In the genomic region with DNA sequence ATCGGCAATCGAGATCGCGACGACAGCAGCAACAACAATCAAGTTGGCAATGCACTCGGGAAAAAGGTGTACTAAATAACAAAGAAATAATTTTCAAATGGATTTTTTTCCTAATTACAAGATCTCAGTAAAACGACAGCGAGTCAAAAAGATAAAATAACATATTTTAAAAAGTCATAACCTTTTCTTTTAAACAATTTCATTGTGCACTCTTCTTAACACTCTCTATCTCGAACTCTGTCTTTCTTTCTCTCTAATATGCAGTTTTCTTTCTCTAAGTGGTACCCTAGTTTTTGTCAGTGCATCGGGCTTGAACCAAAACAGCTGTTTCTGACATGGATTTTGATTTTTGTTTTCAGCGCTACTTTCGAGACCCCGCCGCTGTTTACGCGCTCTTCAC, we compare ENCODE assay signal across 3 fruit fly cellular contexts.
TF ChIP-seq lines count a peak whose summit lies in the region.

No protein-coding gene starts in this region.

TF ChIP-seq in whole organism, embryonic, 481 proteins besides CTCF, POLR2A, EP300 and RAD21 (continued from another document and continues in another):
- TF ChIP-seq CG6765 (GFP tag; optimal IDR thresholded peaks at IDR 0.05; lab: Kevin White, UChicago) (peak; percentile 14), sisA (GFP tag; IDR thresholded peaks at IDR 0.05; lab: Robert Waterston, UW) (peak; percentile 75), Rx (GFP tag; IDR thresholded peaks at IDR 0.05; lab: Robert Waterston, UW) (0 out of 2 replicates have a peak, but pooled peaks have one; percentile 8), sr (GFP tag; IDR thresholded peaks at IDR 0.05; lab: Robert Waterston, UW) (no peak), CG15514 (GFP tag; optimal IDR thresholded peaks at IDR 0.05; lab: Kevin White, UChicago) (peak; percentile 57), esg (GFP tag; conservative IDR thresholded peaks at IDR 0.05; lab: Robert Waterston, UW) (peak; percentile 78), unpg (GFP tag; optimal IDR thresholded peaks at IDR 0.05; lab: Kevin White, UChicago) (peak; percentile 83), dm (GFP tag; optimal IDR thresholded peaks at IDR 0.05; lab: Kevin White, UChicago) (peak; percentile 42), CG18619 (GFP tag; optimal IDR thresholded peaks at IDR 0.05; lab: Kevin White, UChicago) (peak; percentile 74), CG7987 (GFP tag; optimal IDR thresholded peaks at IDR 0.05; lab: Kevin White, UChicago) (no peak), CG3995 (GFP tag; optimal IDR thresholded peaks at IDR 0.05; lab: Kevin White, UChicago) (no peak), sqz (GFP tag; optimal IDR thresholded peaks at IDR 0.05; lab: Kevin White, UChicago) (peak; percentile 48), CHES-1-like (GFP tag; optimal IDR thresholded peaks at IDR 0.05; lab: Kevin White, UChicago) (peak; percentile 67), Nf-YC (tag; optimal IDR thresholded peaks at IDR 0.05; lab: Kevin White, UChicago) (peak; percentile 68), CG2875 (GFP tag; optimal IDR thresholded peaks at IDR 0.05; lab: Kevin White, UChicago) (peak; percentile 65), btn (GFP tag; optimal IDR thresholded peaks at IDR 0.05; lab: Kevin White, UChicago) (peak; percentile 32), Camta (GFP tag; optimal IDR thresholded peaks at IDR 0.05; lab: Kevin White, UChicago) (peak; percentile 64), CG34422 (GFP tag; IDR thresholded peaks at IDR 0.05; lab: Robert Waterston, UW) (peak; percentile 72), Trl (optimal IDR thresholded peaks at IDR 0.05; lab: Kevin White, UChicago) (no peak), Trl (GFP tag; optimal IDR thresholded peaks at IDR 0.05; lab: Kevin White, UChicago) (peak; percentile 80), pum (GFP tag; optimal IDR thresholded peaks at IDR 0.05; lab: Kevin White, UChicago) (peak; percentile 63), chinmo (GFP tag; IDR thresholded peaks at IDR 0.05; lab: Robert Waterston, UW; ENCODE audit: partially characterized antibody) (no peak), ATbp (GFP tag; optimal IDR thresholded peaks at IDR 0.05; lab: Kevin White, UChicago) (peak; percentile 75), CG7372 (GFP tag; IDR thresholded peaks at IDR 0.05; lab: Robert Waterston, UW) (peak; percentile 79), CG3065 (GFP tag; optimal IDR thresholded peaks at IDR 0.05; lab: Kevin White, UChicago) (no peak), CG2116 (GFP tag; optimal IDR thresholded peaks at IDR 0.05; lab: Kevin White, UChicago) (peak; percentile 34), CG2678 (tag; optimal IDR thresholded peaks at IDR 0.05; lab: Kevin White, UChicago) (peak; percentile 89), lmd (GFP tag; IDR thresholded peaks at IDR 0.05; lab: Robert Waterston, UW) (peak; percentile 85), CG9797 (GFP tag; optimal IDR thresholded peaks at IDR 0.05; lab: Kevin White, UChicago) (no peak), NC2β (GFP tag; optimal IDR thresholded peaks at IDR 0.05; lab: Kevin White, UChicago) (peak; percentile 56), CG13775 (GFP tag; optimal IDR thresholded peaks at IDR 0.05; lab: Kevin White, UChicago) (peak; percentile 69), tx (GFP tag; optimal IDR thresholded peaks at IDR 0.05; lab: Kevin White, UChicago) (peak; percentile 60), CG17829 (tag; optimal IDR thresholded peaks at IDR 0.05; lab: Kevin White, UChicago) (peak; percentile 77), ftz-f1 (GFP tag; optimal IDR thresholded peaks at IDR 0.05; lab: Kevin White, UChicago) (no peak), CG18764 (GFP tag; optimal IDR thresholded peaks at IDR 0.05; lab: Kevin White, UChicago) (peak; percentile 52), MBD-R2 (GFP tag; IDR thresholded peaks at IDR 0.05; lab: Robert Waterston, UW) (peak; percentile 39; the same call in 1 of the 2 replicates), insv (GFP tag; optimal IDR thresholded peaks at IDR 0.05; lab: Kevin White, UChicago) (no peak), dmrt99B (tag; optimal IDR thresholded peaks at IDR 0.05; lab: Kevin White, UChicago) (peak; percentile 88), Optix (GFP tag; IDR thresholded peaks at IDR 0.05; lab: Robert Waterston, UW) (no peak), hkb (optimal IDR thresholded peaks at IDR 0.05; lab: Kevin White, UChicago) (no peak), hkb (GFP tag; IDR thresholded peaks at IDR 0.05; lab: Robert Waterston, UW) (peak; percentile 72), fd64A (GFP tag; optimal IDR thresholded peaks at IDR 0.05; lab: Kevin White, UChicago) (peak; percentile 3)

TF ChIP-seq in whole organism, prepupa, 60 proteins besides CTCF, POLR2A, EP300 and RAD21 (continued from another document):
- TF ChIP-seq OdsH (GFP tag; optimal IDR thresholded peaks at IDR 0.05; lab: Kevin White, UChicago): peak; percentile 65
- peak; percentile 68 for TF ChIP-seq cyc (GFP tag; optimal IDR thresholded peaks at IDR 0.05; lab: Kevin White, UChicago)
- peak; percentile 77 for TF ChIP-seq CG15336 (GFP tag; IDR thresholded peaks at IDR 0.05; lab: Robert Waterston, UW)
- TF ChIP-seq CG31627 (GFP tag; optimal IDR thresholded peaks at IDR 0.05; lab: Kevin White, UChicago): peak; percentile 72
- TF ChIP-seq CG6163 (GFP tag; IDR thresholded peaks at IDR 0.05; lab: Robert Waterston, UW): peak; percentile 74
- TF ChIP-seq CG6854 (GFP tag; optimal IDR thresholded peaks at IDR 0.05; lab: Kevin White, UChicago): no peak
- TF ChIP-seq Sox14 (GFP tag; optimal IDR thresholded peaks at IDR 0.05; lab: Kevin White, UChicago): peak; percentile 55
- peak; percentile 4 for TF ChIP-seq fd59A (GFP tag; optimal IDR thresholded peaks at IDR 0.05; lab: Kevin White, UChicago)
- peak; percentile 34 for TF ChIP-seq CG10669 (GFP tag; optimal IDR thresholded peaks at IDR 0.05; lab: Kevin White, UChicago)
- TF ChIP-seq CG16779 (tag; optimal IDR thresholded peaks at IDR 0.05; lab: Kevin White, UChicago): peak; percentile 6
- TF ChIP-seq CG7368 (GFP tag; optimal IDR thresholded peaks at IDR 0.05; lab: Kevin White, UChicago): peak; percentile 17
- peak in 1 of 2 experiments; percentile 37 for TF ChIP-seq salr (GFP tag; optimal IDR thresholded peaks at IDR 0.05; lab: Kevin White, UChicago)
- TF ChIP-seq CG8119 (GFP tag; IDR thresholded peaks at IDR 0.05; lab: Robert Waterston, UW): peak; percentile 83
- TF ChIP-seq acj6 (GFP tag; optimal IDR thresholded peaks at IDR 0.05; lab: Kevin White, UChicago): peak; percentile 47
- peak; percentile 55 for TF ChIP-seq CG3919 (GFP tag; optimal IDR thresholded peaks at IDR 0.05; lab: Kevin White, UChicago)
- TF ChIP-seq Ets21C (GFP tag; optimal IDR thresholded peaks at IDR 0.05; lab: Kevin White, UChicago): peak; percentile 30
- peak; percentile 72 for TF ChIP-seq CG4318 (GFP tag; optimal IDR thresholded peaks at IDR 0.05; lab: Kevin White, UChicago)
- TF ChIP-seq Hr39 (GFP tag; optimal IDR thresholded peaks at IDR 0.05; lab: Kevin White, UChicago): peak; percentile 64
- TF ChIP-seq dac (GFP tag; optimal IDR thresholded peaks at IDR 0.05; lab: Kevin White, UChicago): peak; percentile 40
- TF ChIP-seq CG10631 (GFP tag; optimal IDR thresholded peaks at IDR 0.05; lab: Kevin White, UChicago): peak; percentile 52
- peak; percentile 51 for TF ChIP-seq Smox (GFP tag; optimal IDR thresholded peaks at IDR 0.05; lab: Kevin White, UChicago)
- peak; percentile 12 for TF ChIP-seq Blimp-1 (GFP tag; optimal IDR thresholded peaks at IDR 0.05; lab: Kevin White, UChicago)
- TF ChIP-seq esn (GFP tag; optimal IDR thresholded peaks at IDR 0.05; lab: Kevin White, UChicago): peak; percentile 68
- TF ChIP-seq ss (GFP tag; optimal IDR thresholded peaks at IDR 0.05; lab: Kevin White, UChicago): no peak
- TF ChIP-seq CG9139 (GFP tag; optimal IDR thresholded peaks at IDR 0.05; lab: Kevin White, UChicago): no peak
- peak; percentile 74 for TF ChIP-seq Gug (GFP tag; IDR thresholded peaks at IDR 0.05; lab: Robert Waterston, UW)
- peak; percentile 63 for TF ChIP-seq lz (GFP tag; optimal IDR thresholded peaks at IDR 0.05; lab: Kevin White, UChicago)
- TF ChIP-seq CG11902 (GFP tag; optimal IDR thresholded peaks at IDR 0.05; lab: Kevin White, UChicago): peak; percentile 30
- TF ChIP-seq CG8632 (GFP tag; optimal IDR thresholded peaks at IDR 0.05; lab: Kevin White, UChicago): peak; percentile 29
- TF ChIP-seq svp (GFP tag; lab: Kevin White, UChicago): peak; percentile 80
- peak; percentile 41 for TF ChIP-seq CG6792 (GFP tag; optimal IDR thresholded peaks at IDR 0.05; lab: Kevin White, UChicago)
- no peak for TF ChIP-seq fd85E (GFP tag; optimal IDR thresholded peaks at IDR 0.05; lab: Kevin White, UChicago)
- TF ChIP-seq CG34406 (GFP tag; optimal IDR thresholded peaks at IDR 0.05; lab: Kevin White, UChicago): peak; percentile 32
- TF ChIP-seq CG11762 (GFP tag; optimal IDR thresholded peaks at IDR 0.05; lab: Kevin White, UChicago; ENCODE audit: insufficient read depth): peak; percentile 25
- TF ChIP-seq topi (GFP tag; optimal IDR thresholded peaks at IDR 0.05; lab: Kevin White, UChicago): peak; percentile 67
- peak; percentile 60 for TF ChIP-seq achi (GFP tag; optimal IDR thresholded peaks at IDR 0.05; lab: Kevin White, UChicago)
- TF ChIP-seq Sox102F (GFP tag; optimal IDR thresholded peaks at IDR 0.05; lab: Kevin White, UChicago): peak; percentile 57
- peak; percentile 59 for TF ChIP-seq pdm3 (GFP tag; optimal IDR thresholded peaks at IDR 0.05; lab: Kevin White, UChicago)
TF ChIP-seq in whole organism, prepupa: peak in this region for 51.

TF ChIP-seq in whole organism, wandering third instar larva, 38 proteins besides CTCF, POLR2A, EP300 and RAD21 (continued from another document):
- TF ChIP-seq rgr (GFP tag; optimal IDR thresholded peaks at IDR 0.05; lab: Kevin White, UChicago): peak; percentile 62
- TF ChIP-seq pan (optimal IDR thresholded peaks at IDR 0.05; lab: Kevin White, UChicago): no peak
- TF ChIP-seq Dif (GFP tag; optimal IDR thresholded peaks at IDR 0.05; lab: Kevin White, UChicago; ENCODE audit: partially characterized antibody): no peak
- peak; percentile 73 for TF ChIP-seq HLH106 (tag; optimal IDR thresholded peaks at IDR 0.05; lab: Kevin White, UChicago)
- no peak for TF ChIP-seq CG9705 (GFP tag; optimal IDR thresholded peaks at IDR 0.05; lab: Kevin White, UChicago)
- TF ChIP-seq Mio (GFP tag; optimal IDR thresholded peaks at IDR 0.05; lab: Kevin White, UChicago): no peak
- TF ChIP-seq GATAd (GFP tag; optimal IDR thresholded peaks at IDR 0.05; lab: Kevin White, UChicago): no peak
- no peak for TF ChIP-seq Hr78 (GFP tag; optimal IDR thresholded peaks at IDR 0.05; lab: Kevin White, UChicago)
- TF ChIP-seq jim (GFP tag; optimal IDR thresholded peaks at IDR 0.05; lab: Kevin White, UChicago): no peak
- TF ChIP-seq tai (GFP tag; optimal IDR thresholded peaks at IDR 0.05; lab: Kevin White, UChicago): no peak
- no peak for TF ChIP-seq Jra (GFP tag; optimal IDR thresholded peaks at IDR 0.05; lab: Kevin White, UChicago)
